Worm (Caenorhabditis elegans): ENCODE results near the gene mans-2.

Gene mans-2

DNA sequence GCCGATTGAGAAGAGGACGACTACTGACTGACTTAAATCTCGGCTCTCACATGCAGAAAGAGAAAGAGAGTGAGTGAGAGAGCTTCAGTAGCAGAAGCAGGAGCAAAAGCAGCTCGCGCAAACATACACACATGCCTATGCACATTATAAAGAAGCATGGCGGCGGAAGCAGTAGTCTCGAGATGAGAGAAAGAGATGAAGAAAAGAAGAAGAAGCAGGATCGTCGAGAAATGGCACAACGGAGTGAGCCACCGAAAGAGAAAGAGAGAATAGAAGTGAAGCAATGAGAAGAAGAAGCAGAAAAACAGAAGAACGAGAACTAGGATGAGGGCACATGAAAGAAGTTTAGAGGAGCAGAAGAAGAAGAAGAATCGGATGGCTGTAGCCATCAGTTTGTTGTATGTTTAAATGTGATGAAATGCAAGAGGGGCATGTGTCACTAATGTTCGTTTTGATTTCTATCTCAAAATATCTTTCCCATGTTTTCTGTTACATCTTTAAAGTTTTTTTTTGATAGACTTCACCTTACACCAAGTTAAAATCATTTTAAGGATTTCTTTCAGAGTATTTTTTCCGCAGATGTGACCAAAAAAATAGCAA lies 41.7 kb upstream of the mans-2 start (continued):
- TF ChIP-seq sem-4 (tag; optimal IDR thresholded peaks at IDR 0.05) (no peak), nhr-21 (tag; optimal IDR thresholded peaks at IDR 0.05) (no peak), gmeb-1 (tag; optimal IDR thresholded peaks at IDR 0.05) (no peak), nhr-25 (tag; optimal IDR thresholded peaks at IDR 0.05) (no peak)

ce11 chrV:12025683-12026082 lies 40.4 kb upstream of the mans-2 start:
- TF ChIP-seq sem-4 (tag; optimal IDR thresholded peaks at IDR 0.05) (no peak), C34F6.9 (tag; optimal IDR thresholded peaks at IDR 0.05) (peak; percentile 58), dmd-4 (tag; optimal IDR thresholded peaks at IDR 0.05) (no peak), unc-55 (GFP tag; optimal IDR thresholded peaks at IDR 0.05) (peak; percentile 7), ceh-16 (tag; optimal IDR thresholded peaks at IDR 0.05) (no peak), skn-1 (tag; optimal IDR thresholded peaks at IDR 0.05) (no peak), fos-1 (tag; optimal IDR thresholded peaks at IDR 0.05) (no peak), sma-9 (GFP tag; optimal IDR thresholded peaks at IDR 0.05) (peak; percentile 42), sma-9 (tag; optimal IDR thresholded peaks at IDR 0.05) (no peak), nhr-129 (tag; optimal IDR thresholded peaks at IDR 0.05) (peak; percentile 34), zag-1 (tag; optimal IDR thresholded peaks at IDR 0.05) (peak; percentile 46), lsy-2 (tag; optimal IDR thresholded peaks at IDR 0.05) (peak in 1 of 2 experiments; percentile 60), nhr-6 (tag; optimal IDR thresholded peaks at IDR 0.05) (no peak), R02D3.7 (tag; optimal IDR thresholded peaks at IDR 0.05) (no peak)

ce11 chrV:12024273-12024672 lies 39.0 kb upstream of the mans-2 start:
- TF ChIP-seq crh-2 (tag; optimal IDR thresholded peaks at IDR 0.05): no peak
- peak; percentile 16 for TF ChIP-seq sma-9 (GFP tag; optimal IDR thresholded peaks at IDR 0.05)
- TF ChIP-seq sma-9 (tag; optimal IDR thresholded peaks at IDR 0.05): no peak
- no peak for TF ChIP-seq R02D3.7 (tag; optimal IDR thresholded peaks at IDR 0.05)
- TF ChIP-seq Y55F3AM.14 (GFP tag; optimal IDR thresholded peaks at IDR 0.05): peak; percentile 35
- TF ChIP-seq blmp-1 (tag; optimal IDR thresholded peaks at IDR 0.05; ENCODE audit: insufficient read depth): no peak
- TF ChIP-seq skn-1 (tag; optimal IDR thresholded peaks at IDR 0.05): no peak
- TF ChIP-seq lsy-2 (tag; optimal IDR thresholded peaks at IDR 0.05): peak in 1 of 2 experiments; percentile 36
- TF ChIP-seq ceh-82 (tag; optimal IDR thresholded peaks at IDR 0.05): no peak
- no peak for TF ChIP-seq elt-3 (tag; optimal IDR thresholded peaks at IDR 0.05)
- peak; percentile 82 for TF ChIP-seq zag-1 (tag; optimal IDR thresholded peaks at IDR 0.05)
- TF ChIP-seq snpc-4 (tag; optimal IDR thresholded peaks at IDR 0.05): no peak
- TF ChIP-seq gmeb-1 (tag; optimal IDR thresholded peaks at IDR 0.05): no peak
- no peak for TF ChIP-seq ztf-11 (tag; optimal IDR thresholded peaks at IDR 0.05)
- no peak for TF ChIP-seq nhr-77 (tag; optimal IDR thresholded peaks at IDR 0.05)
- peak; percentile 31 for TF ChIP-seq nhr-129 (tag; optimal IDR thresholded peaks at IDR 0.05)
- no peak for TF ChIP-seq peb-1 (tag; optimal IDR thresholded peaks at IDR 0.05)
- no peak for TF ChIP-seq lin-13 (GFP tag; optimal IDR thresholded peaks at IDR 0.05)
- TF ChIP-seq lin-11 (tag; optimal IDR thresholded peaks at IDR 0.05): peak; percentile 18
- no peak for TF ChIP-seq nhr-21 (tag; optimal IDR thresholded peaks at IDR 0.05)
- TF ChIP-seq mdl-1 (tag; optimal IDR thresholded peaks at IDR 0.05): peak in 1 of 2 experiments; percentile 1
- TF ChIP-seq nhr-10 (tag; optimal IDR thresholded peaks at IDR 0.05): no peak
- TF ChIP-seq sem-4 (tag; optimal IDR thresholded peaks at IDR 0.05): peak; percentile 14
- no peak for TF ChIP-seq ztf-1 (GFP tag; conservative IDR thresholded peaks at IDR 0.05)
- TF ChIP-seq ama-1 (optimal IDR thresholded peaks at IDR 0.05): no peak
- no peak for TF ChIP-seq dmd-4 (tag; optimal IDR thresholded peaks at IDR 0.05)
- TF ChIP-seq ZK546.5 (tag; optimal IDR thresholded peaks at IDR 0.05): no peak
- peak; percentile 50 for TF ChIP-seq F13H6.1 (tag; optimal IDR thresholded peaks at IDR 0.05)
- TF ChIP-seq C34F6.9 (tag; optimal IDR thresholded peaks at IDR 0.05): peak; percentile 40
- no peak for TF ChIP-seq mbf-1 (tag; optimal IDR thresholded peaks at IDR 0.05)
- TF ChIP-seq lin-39 (tag; optimal IDR thresholded peaks at IDR 0.05): no peak

DNA sequence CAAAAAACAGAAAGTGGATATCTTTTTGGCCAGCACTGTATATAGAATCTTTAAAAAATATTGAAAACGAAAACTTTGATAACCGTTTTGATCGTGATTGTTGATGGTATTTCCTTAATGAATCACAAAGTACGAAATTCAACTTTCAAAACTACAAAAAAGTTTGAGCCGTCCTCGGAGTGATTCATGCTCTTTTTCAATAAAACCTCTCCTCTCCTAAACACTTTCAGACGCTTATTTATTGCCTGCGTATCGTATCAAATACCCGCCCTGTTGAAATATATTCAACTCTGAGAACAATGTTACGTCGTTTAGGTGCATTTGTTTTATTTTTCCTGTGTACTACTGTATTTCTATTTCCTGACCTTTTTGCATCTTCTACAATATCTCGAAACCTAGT lies 35.7 kb upstream of the mans-2 start:
- peak; percentile 58 for TF ChIP-seq fos-1 (tag; optimal IDR thresholded peaks at IDR 0.05)
- no peak for TF ChIP-seq ztf-11 (tag; optimal IDR thresholded peaks at IDR 0.05)
- TF ChIP-seq nhr-10 (tag; optimal IDR thresholded peaks at IDR 0.05): no peak
